Worm (Caenorhabditis elegans): ENCODE data around the gene srw-86.

DNA sequence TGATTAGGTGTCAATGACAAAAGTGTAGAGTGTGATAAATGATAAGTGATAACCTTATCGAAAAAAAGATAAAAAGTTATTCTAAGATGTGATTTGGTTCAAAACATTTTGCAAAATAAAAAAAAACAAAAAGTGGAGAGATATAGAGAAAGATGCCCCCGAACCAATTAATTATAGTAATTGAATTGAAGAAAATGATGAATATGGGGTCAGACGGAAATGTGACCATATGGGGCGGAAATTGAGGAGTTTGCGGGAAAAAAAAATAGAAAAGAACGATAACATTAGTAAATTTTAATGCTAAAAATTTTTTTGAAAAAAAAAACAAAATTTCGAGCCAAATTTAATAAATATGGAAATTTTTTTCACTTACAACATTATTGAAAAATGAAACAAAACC lies 46.0 kb downstream of the srw-86 start:
- no peak for TF ChIP-seq nhr-237 (tag; optimal IDR thresholded peaks at IDR 0.05)
- no peak for TF ChIP-seq ceh-82 (tag; optimal IDR thresholded peaks at IDR 0.05)
- TF ChIP-seq unc-62 (GFP tag; optimal IDR thresholded peaks at IDR 0.05), result no peak
- TF ChIP-seq fkh-10 (GFP tag; optimal IDR thresholded peaks at IDR 0.05), result no peak
- TF ChIP-seq zag-1 (tag; optimal IDR thresholded peaks at IDR 0.05), result no peak
- TF ChIP-seq nhr-76 (tag; optimal IDR thresholded peaks at IDR 0.05), result no peak
